Fruit fly (Drosophila melanogaster): ENCODE measurements around the gene Adk2.

dm6 chr3L:13015195-13015822 is 7.2 kb downstream of the Adk2 start, which contains the start of gene MICAL-like:
- TF ChIP-seq usp (GFP tag; optimal IDR thresholded peaks at IDR 0.05), result no peak
- TF ChIP-seq EcR (GFP tag; optimal IDR thresholded peaks at IDR 0.05), result no peak
- TF ChIP-seq pan (optimal IDR thresholded peaks at IDR 0.05), result no peak
